Fruit fly (Drosophila melanogaster): ENCODE results near the gene CG4751.

CG4751 gene

dm6 chr2L:11130151-11131008 lies at the start of gene CG4751, which contains the start of gene RfC38 (continued):
- TF ChIP-seq CG12299 (tag; optimal IDR thresholded peaks at IDR 0.05): no peak
- TF ChIP-seq tap (tag; optimal IDR thresholded peaks at IDR 0.05): no peak
- no peak for TF ChIP-seq Atf6 (GFP tag; IDR thresholded peaks at IDR 0.05)
- no peak for TF ChIP-seq CG2712 (tag; optimal IDR thresholded peaks at IDR 0.05)
- TF ChIP-seq dimm (GFP tag; IDR thresholded peaks at IDR 0.05): no peak
- no peak for TF ChIP-seq CG14050 (GFP tag; IDR thresholded peaks at IDR 0.05)
- TF ChIP-seq dati (GFP tag; IDR thresholded peaks at IDR 0.05): no peak
- TF ChIP-seq CG15073 (GFP tag; optimal IDR thresholded peaks at IDR 0.05): no peak
- no peak for TF ChIP-seq CG7372 (GFP tag; IDR thresholded peaks at IDR 0.05)
- no peak for TF ChIP-seq CG11247 (GFP tag; IDR thresholded peaks at IDR 0.05)
- TF ChIP-seq CG32767 (GFP tag; IDR thresholded peaks at IDR 0.05): 0 out of 2 replicates have a peak, but pooled peaks have one; percentile 8
- TF ChIP-seq Adf1 (GFP tag; IDR thresholded peaks at IDR 0.05): peak; percentile 20; the same call in 1 of the 2 replicates
- TF ChIP-seq CG15269 (tag; optimal IDR thresholded peaks at IDR 0.05): no peak
- TF ChIP-seq gsb (GFP tag; IDR thresholded peaks at IDR 0.05): no peak
- TF ChIP-seq CG17829 (tag; optimal IDR thresholded peaks at IDR 0.05): peak; percentile 47
- TF ChIP-seq CG2116 (GFP tag; optimal IDR thresholded peaks at IDR 0.05): peak; percentile 73
- TF ChIP-seq sna (GFP tag; IDR thresholded peaks at IDR 0.05; ENCODE audit: partially characterized antibody): peak; percentile 36; the same call in 1 of the 2 replicates
- no peak for TF ChIP-seq CG7786 (GFP tag; optimal IDR thresholded peaks at IDR 0.05)
- peak; percentile 67 for TF ChIP-seq Bgb (GFP tag; IDR thresholded peaks at IDR 0.05; ENCODE audit: partially characterized antibody)

- TF ChIP-seq CG14014 (GFP tag; IDR thresholded peaks at IDR 0.05) (no peak), jigr1 (GFP tag; IDR thresholded peaks at IDR 0.05) (0 out of 3 replicates have a peak, but pooled peaks have one; percentile 6), CG7372 (GFP tag; IDR thresholded peaks at IDR 0.05) (no peak), CG2889 (GFP tag; IDR thresholded peaks at IDR 0.05) (0 out of 3 replicates have a peak, but pooled peaks have one; percentile 31), grau (tag; optimal IDR thresholded peaks at IDR 0.05) (no peak), Sry-δ (GFP tag; optimal IDR thresholded peaks at IDR 0.05) (no peak), Max (GFP tag; optimal IDR thresholded peaks at IDR 0.05) (no peak), caup (GFP tag; optimal IDR thresholded peaks at IDR 0.05; ENCODE audit: severe bottlenecking) (no peak), gro (GFP tag; optimal IDR thresholded peaks at IDR 0.05) (no peak), Stat92E (GFP tag; optimal IDR thresholded peaks at IDR 0.05) (no peak), Nf-YC (tag; optimal IDR thresholded peaks at IDR 0.05) (no peak), tin (GFP tag; optimal IDR thresholded peaks at IDR 0.05) (no peak), H15 (GFP tag; IDR thresholded peaks at IDR 0.05) (0 out of 3 replicates have a peak, but pooled peaks have one; percentile 24), CG1602 (GFP tag; optimal IDR thresholded peaks at IDR 0.05) (no peak), dimm (GFP tag; IDR thresholded peaks at IDR 0.05) (no peak), CG3847 (GFP tag; IDR thresholded peaks at IDR 0.05) (no peak), CG10959 (GFP tag; IDR thresholded peaks at IDR 0.05) (no peak), Bdp1 (GFP tag; optimal IDR thresholded peaks at IDR 0.05) (no peak), CG6175 (GFP tag; IDR thresholded peaks at IDR 0.05) (0 out of 3 replicates have a peak, but pooled peaks have one; percentile 14), CG12659 (GFP tag; optimal IDR thresholded peaks at IDR 0.05) (no peak), CkIIα-i1 (GFP tag; IDR thresholded peaks at IDR 0.05) (no peak), CG1529 (GFP tag; optimal IDR thresholded peaks at IDR 0.05) (no peak), CG18599 (GFP tag; optimal IDR thresholded peaks at IDR 0.05) (no peak), CoRest (tag; optimal IDR thresholded peaks at IDR 0.05) (no peak), CG30020 (tag; optimal IDR thresholded peaks at IDR 0.05) (no peak), lmd (GFP tag; IDR thresholded peaks at IDR 0.05) (0 out of 2 replicates have a peak, but pooled peaks have one; percentile 6), CG11560 (tag; IDR thresholded peaks at IDR 0.05) (0 out of 3 replicates have a peak, but pooled peaks have one; percentile 16), gce (GFP tag; IDR thresholded peaks at IDR 0.05) (no peak), Poxn (GFP tag; IDR thresholded peaks at IDR 0.05) (no peak), Hr39 (optimal IDR thresholded peaks at IDR 0.05) (peak; percentile 51), gcm2 (GFP tag; optimal IDR thresholded peaks at IDR 0.05) (no peak), slou (GFP tag; optimal IDR thresholded peaks at IDR 0.05) (no peak), Rx (GFP tag; IDR thresholded peaks at IDR 0.05) (no peak)
Observed at dm6 chr2L:11081337-11081736, 49.2 kb upstream of the CG4751 start, which contains the start of gene AstC. Gene AstC, minus strand, starts transcription at chr2L:11081399.

Measured in whole organism, embryonic.